Fruit fly (Drosophila melanogaster) whole organism, embryonic: ENCODE measurements around the gene Duox.

ENCODE experiments used
- Abd-B ChIP-seq: fragments of 200-800 bp; sonication (Bioruptor generic); optimal IDR thresholded peaks from 2 replicates; lab custom pipeline; 2018; ENCODE audit warnings: missing biosample characterization, mild to moderate bottlenecking, missing genetic modification characterization, moderate library complexity
- CG10543 ChIP-seq: fragments of 200-800 bp; sonication (Bioruptor generic); optimal IDR thresholded peaks from 3 replicates; lab custom pipeline; 2017; ENCODE audit warnings: missing biosample characterization, mild to moderate bottlenecking, missing genetic modification characterization, moderate library complexity
- CG12155 ChIP-seq: fragments of 200-800 bp; sonication (Bioruptor generic); optimal IDR thresholded peaks from 3 replicates; lab custom pipeline; 2016; ENCODE audit warnings: missing biosample characterization, missing genetic modification characterization
- CG12659 ChIP-seq: fragments of 200-800 bp; sonication (Bioruptor generic); optimal IDR thresholded peaks from 3 replicates; lab custom pipeline; 2017; ENCODE audit warnings: mild to moderate bottlenecking, missing biosample characterization, missing genetic modification reagents, missing genetic modification characterization
- CG14014 ChIP-seq: fragments of 200-800 bp; sonication (Bioruptor generic); IDR thresholded peaks from 2 replicates; pipeline ENCODE4 v1.3.6; 2022; ENCODE audit warnings: missing biosample characterization, missing genetic modification characterization
- CG14860 ChIP-seq: fragments of 200-800 bp; sonication (Bioruptor generic); IDR thresholded peaks from 3 replicates; pipeline ENCODE4 v1.3.6; 2022; ENCODE audit warnings: missing biosample characterization, missing genetic modification characterization; ENCODE audit not compliant: partially characterized antibody
- CG15073 ChIP-seq: fragments of 200-800 bp; sonication (Bioruptor generic); optimal IDR thresholded peaks from 2 replicates; lab custom pipeline; 2016; ENCODE audit warnings: missing biosample characterization, missing genetic modification characterization
- CG1647 ChIP-seq: fragments of 200-800 bp; sonication (Bioruptor generic); optimal IDR thresholded peaks from 3 replicates; lab custom pipeline; 2016; ENCODE audit warnings: missing biosample characterization, missing genetic modification characterization
- CG17829 ChIP-seq: fragments of 200-800 bp; optimal IDR thresholded peaks from 2 replicates; lab custom pipeline; 2019; ENCODE audit warnings: missing biosample characterization, mild to moderate bottlenecking, missing genetic modification characterization, moderate library complexity
- CG2712 ChIP-seq: fragments of 200-800 bp; optimal IDR thresholded peaks from 3 replicates; lab custom pipeline; 2019; ENCODE audit warnings: missing biosample characterization, mild to moderate bottlenecking, missing genetic modification characterization, moderate library complexity
- CG2889 ChIP-seq: fragments of 200-800 bp; sonication (Bioruptor generic); IDR thresholded peaks from 3 replicates; pipeline ENCODE4 v1.3.6; 2022; ENCODE audit warnings: missing biosample characterization, missing genetic modification characterization
- CG30403 ChIP-seq: fragments of 200-800 bp; sonication (Bioruptor generic); optimal IDR thresholded peaks from 3 replicates; lab custom pipeline; 2016; ENCODE audit warnings: missing biosample characterization, missing genetic modification characterization
- CG31224 ChIP-seq: fragments of 200-800 bp; sonication (Bioruptor generic); IDR thresholded peaks from 2 replicates; pipeline ENCODE4 v1.3.6; 2022; ENCODE audit warnings: missing biosample characterization, missing genetic modification characterization
- CG31441 ChIP-seq: fragments of 200-800 bp; sonication (Bioruptor generic); IDR thresholded peaks from 2 replicates; pipeline ENCODE4 v1.3.6; 2022; ENCODE audit warnings: missing biosample characterization, missing genetic modification characterization
- CG4360 ChIP-seq: fragments of 200-800 bp; sonication (Bioruptor generic); IDR thresholded peaks from 2 replicates; pipeline ENCODE4 v1.3.6; 2022; ENCODE audit warnings: missing biosample characterization, missing genetic modification characterization
- CG6175 ChIP-seq: fragments of 200-800 bp; sonication (Bioruptor generic); IDR thresholded peaks from 3 replicates; pipeline ENCODE4 v1.3.6; 2022; ENCODE audit warnings: missing biosample characterization, missing genetic modification characterization
- CG7556 ChIP-seq: fragments of 200-800 bp; sonication (Bioruptor generic); optimal IDR thresholded peaks from 2 replicates; lab custom pipeline; 2017; ENCODE audit warnings: missing biosample characterization, mild to moderate bottlenecking, missing genetic modification characterization
- CG9817 ChIP-seq: fragments of 200-800 bp; sonication (Bioruptor generic); optimal IDR thresholded peaks from 2 replicates; lab custom pipeline; 2018; ENCODE audit warnings: missing biosample characterization, mild to moderate bottlenecking, missing genetic modification characterization, moderate library complexity
- Doc2 ChIP-seq: fragments of 200-800 bp; sonication (Bioruptor generic); IDR thresholded peaks from 2 replicates; pipeline ENCODE4 v1.3.6; 2022; ENCODE audit warnings: missing biosample characterization, missing genetic modification characterization
- ERR ChIP-seq: fragments of 200-800 bp; sonication (Bioruptor generic); optimal IDR thresholded peaks from 2 replicates; lab custom pipeline; 2016; ENCODE audit warnings: missing biosample characterization, missing genetic modification characterization
- Ets65A ChIP-seq: fragments of 200-800 bp; sonication (Bioruptor generic); peaks from one replicate; lab custom pipeline; 2016; ENCODE audit warnings: missing biosample characterization, missing genetic modification characterization
- Fer1 ChIP-seq: fragments of 200-800 bp; sonication (Bioruptor generic); optimal IDR thresholded peaks from 2 replicates; lab custom pipeline; 2017; ENCODE audit warnings: missing biosample characterization, mild to moderate bottlenecking, missing genetic modification characterization
- HHEX ChIP-seq: fragments of 200-800 bp; sonication (Bioruptor generic); optimal IDR thresholded peaks from 3 replicates; lab custom pipeline; 2017; ENCODE audit warnings: missing biosample characterization, mild to moderate bottlenecking, missing genetic modification characterization, missing genetic modification reagents
- HLH4C ChIP-seq: fragments of 200-800 bp; sonication (Bioruptor generic); IDR thresholded peaks from 3 replicates; pipeline ENCODE4 v1.3.6; 2022; ENCODE audit warnings: missing biosample characterization, missing genetic modification characterization; ENCODE audit not compliant: partially characterized antibody
- Hmr ChIP-seq: fragments of 200-800 bp; sonication (Bioruptor generic); optimal IDR thresholded peaks from 3 replicates; lab custom pipeline; 2017; ENCODE audit warnings: mild to moderate bottlenecking, missing biosample characterization, missing genetic modification reagents, missing genetic modification characterization
- Hr3 ChIP-seq: fragments of 200-800 bp; sonication (Bioruptor generic); optimal IDR thresholded peaks from 3 replicates; lab custom pipeline; 2016; ENCODE audit warnings: missing biosample characterization, missing genetic modification characterization
- Hr51 ChIP-seq, 2 experiments: fragments of 200-800 bp; sonication (Bioruptor generic); optimal IDR thresholded peaks; 2 replicates in 1 of 2; 3 replicates in 1 of 2; lab custom pipeline; 2016 to 2018; ENCODE audit warnings: missing biosample characterization in 2 of 2, missing genetic modification characterization in 2 of 2, mild to moderate bottlenecking in 1 of 2, moderate library complexity in 1 of 2
- Lpt ChIP-seq: fragments of >200 bp; optimal IDR thresholded peaks from 2 replicates; lab custom pipeline; 2018; ENCODE audit warnings: missing biosample characterization, missing genetic modification characterization
- ac ChIP-seq: fragments of 200-800 bp; sonication (Bioruptor generic); optimal IDR thresholded peaks from 3 replicates; lab custom pipeline; 2017; ENCODE audit warnings: missing biosample characterization, mild to moderate bottlenecking, missing genetic modification characterization
- bigmax ChIP-seq: fragments of 200-800 bp; sonication (Bioruptor generic); optimal IDR thresholded peaks from 2 replicates; lab custom pipeline; 2018; ENCODE audit warnings: missing biosample characterization, mild to moderate bottlenecking, missing genetic modification characterization
- chif ChIP-seq, 2 experiments: fragments of 200-800 bp; sonication (Bioruptor generic); optimal IDR thresholded peaks; 3 replicates each; lab custom pipeline; 2016; ENCODE audit warnings: missing biosample characterization in 2 of 2, missing genetic modification characterization in 2 of 2
- dimm ChIP-seq: fragments of 200-800 bp; sonication (Bioruptor generic); IDR thresholded peaks from 2 replicates; pipeline ENCODE4 v1.3.6; 2022; ENCODE audit warnings: missing biosample characterization, missing genetic modification characterization
- eve ChIP-seq, 2 experiments: fragments of >200 bp; optimal IDR thresholded peaks; 2 replicates each; lab custom pipeline; 2017; ENCODE audit warnings: missing biosample characterization in 2 of 2, missing genetic modification characterization in 2 of 2
- fru ChIP-seq: fragments of >200 bp; optimal IDR thresholded peaks from 2 replicates; lab custom pipeline; 2017
- gcm ChIP-seq: fragments of 200-800 bp; sonication (Bioruptor generic); optimal IDR thresholded peaks from 2 replicates; lab custom pipeline; 2019; ENCODE audit warnings: missing biosample characterization, mild to moderate bottlenecking, missing genetic modification characterization, moderate library complexity
- gcm2 ChIP-seq: fragments of 200-800 bp; sonication (Bioruptor generic); optimal IDR thresholded peaks from 2 replicates; lab custom pipeline; 2016; ENCODE audit warnings: missing biosample characterization, missing genetic modification characterization
- gro ChIP-seq: fragments of 200-800 bp; sonication (Bioruptor generic); optimal IDR thresholded peaks from 2 replicates; lab custom pipeline; 2016; ENCODE audit warnings: missing biosample characterization, missing genetic modification characterization
- hkb ChIP-seq, 2 experiments: fragments of 200-800 bp in 1 of 2; fragments of >200 bp in 1 of 2; sonication (Bioruptor generic) in 1 of 2; IDR thresholded peaks in 1 of 2; optimal IDR thresholded peaks in 1 of 2; 2 replicates each; pipeline versions ENCODE4 v1.3.6 to Lab custom; 2017 to 2022; ENCODE audit warnings: missing biosample characterization in 1 of 2, missing genetic modification characterization in 1 of 2
- jigr1 ChIP-seq: fragments of 200-800 bp; sonication (Bioruptor generic); IDR thresholded peaks from 3 replicates; pipeline ENCODE4 v1.3.6; 2022; ENCODE audit warnings: missing biosample characterization, missing genetic modification characterization
- jing ChIP-seq: fragments of 200-800 bp; sonication (Bioruptor generic); optimal IDR thresholded peaks from 2 replicates; lab custom pipeline; 2018; ENCODE audit warnings: missing biosample characterization, mild to moderate bottlenecking, missing genetic modification characterization
- knrl ChIP-seq: fragments of 200-800 bp; sonication (Bioruptor generic); IDR thresholded peaks from 3 replicates; pipeline ENCODE4 v1.3.6; 2022; ENCODE audit warnings: missing biosample characterization, missing genetic modification characterization; ENCODE audit not compliant: partially characterized antibody
- maf-S ChIP-seq: fragments of 200-800 bp; sonication (Bioruptor generic); optimal IDR thresholded peaks from 2 replicates; lab custom pipeline; 2016; ENCODE audit warnings: missing biosample characterization, missing genetic modification characterization
- mam ChIP-seq: fragments of 200-800 bp; sonication (Bioruptor generic); optimal IDR thresholded peaks from 3 replicates; lab custom pipeline; 2016; ENCODE audit warnings: missing biosample characterization, missing genetic modification characterization
- nom ChIP-seq: fragments of 200-800 bp; sonication (Bioruptor generic); optimal IDR thresholded peaks from 2 replicates; lab custom pipeline; 2017; ENCODE audit warnings: missing biosample characterization, missing genetic modification characterization, mild to moderate bottlenecking, moderate library complexity, missing genetic modification reagents
- org-1 ChIP-seq: fragments of 200-800 bp; sonication (Bioruptor generic); optimal IDR thresholded peaks from 2 replicates; lab custom pipeline; 2017; ENCODE audit warnings: missing biosample characterization, missing genetic modification characterization
- scrt ChIP-seq: fragments of 200-800 bp; sonication (Bioruptor generic); optimal IDR thresholded peaks from 2 replicates; lab custom pipeline; 2018; ENCODE audit warnings: missing biosample characterization, mild to moderate bottlenecking, missing genetic modification characterization, moderate library complexity
- shn ChIP-seq: fragments of 200-800 bp; sonication (Bioruptor generic); optimal IDR thresholded peaks from 3 replicates; lab custom pipeline; 2016; ENCODE audit warnings: missing biosample characterization, missing genetic modification characterization
- sna ChIP-seq: fragments of 200-800 bp; sonication (Bioruptor generic); IDR thresholded peaks from 2 replicates; pipeline ENCODE4 v1.3.6; 2022; ENCODE audit warnings: missing biosample characterization, missing genetic modification characterization; ENCODE audit not compliant: partially characterized antibody
- zen2 ChIP-seq: fragments of 200-800 bp; sonication (Bioruptor generic); IDR thresholded peaks from 3 replicates; pipeline ENCODE4 v1.3.6; 2022; ENCODE audit warnings: missing biosample characterization, missing genetic modification characterization; ENCODE audit not compliant: partially characterized antibody
- zfh1 ChIP-seq: fragments of 200-800 bp; sonication (Bioruptor generic); IDR thresholded peaks from 3 replicates; pipeline ENCODE4 v1.3.6; 2022; ENCODE audit warnings: missing biosample characterization, missing genetic modification characterization

The Duox gene

dm6 chr2L:2830341-2830800, 323 bp upstream of the Duox start (continued):
- TF ChIP-seq Hr3 (GFP tag; lab: Kevin White, UChicago) (peak; percentile 82), scrt (GFP tag; lab: Kevin White, UChicago) (peak; percentile 78), eve (GFP tag; optimal IDR thresholded peaks at IDR 0.05; lab: Kevin White, UChicago) (peak in 1 of 2 experiments; percentile 97), org-1 (GFP tag; lab: Kevin White, UChicago) (peak; percentile 80), bigmax (GFP tag; lab: Kevin White, UChicago) (no peak), CG14014 (GFP tag; lab: Robert Waterston, UW) (peak; percentile 61), gcm (peak; percentile 89), Doc2 (GFP tag; lab: Robert Waterston, UW) (no peak), shn (no peak), mam (GFP tag; lab: Kevin White, UChicago) (peak; percentile 50), HHEX (peak; percentile 85), CG14860 (GFP tag; lab: Robert Waterston, UW) (no peak), Lpt (GFP tag; lab: Kevin White, UChicago) (no peak), Ets65A (GFP tag; lab: Kevin White, UChicago) (peak; percentile 76), ERR (GFP tag; lab: Kevin White, UChicago) (no peak), CG15073 (no peak), jigr1 (GFP tag; lab: Robert Waterston, UW) (no peak; the same call in 2 of the 3 replicates), CG1647 (peak; percentile 46), hkb (optimal IDR thresholded peaks at IDR 0.05; lab: Kevin White, UChicago) (no peak), hkb (GFP tag; IDR thresholded peaks at IDR 0.05; lab: Robert Waterston, UW) (peak; percentile 86), CG12659 (GFP tag; lab: Kevin White, UChicago) (peak; percentile 94), CG4360 (no peak), CG31441 (GFP tag; lab: Robert Waterston, UW) (peak; percentile 94), sna (GFP tag; lab: Robert Waterston, UW) (no peak), chif (GFP tag; optimal IDR thresholded peaks at IDR 0.05; lab: Kevin White, UChicago) (peak; percentile 36 to 81), gro (no peak), CG12155 (GFP tag; lab: Kevin White, UChicago) (peak; percentile 71), Hr51 (GFP tag; optimal IDR thresholded peaks at IDR 0.05; lab: Kevin White, UChicago) (peak; percentile 64 to 93), zfh1 (GFP tag; lab: Robert Waterston, UW) (peak; percentile 67; the same call in 2 of the 3 replicates), CG2712 (peak; percentile 95), Fer1 (GFP tag; lab: Kevin White, UChicago) (peak; percentile 89), dimm (no peak), HLH4C (GFP tag; lab: Robert Waterston, UW) (no peak), CG17829 (tag; lab: Kevin White, UChicago) (peak; percentile 93), Abd-B (GFP tag; lab: Kevin White, UChicago) (peak; percentile 83), ac (peak; percentile 59), CG9817 (tag; lab: Kevin White, UChicago) (peak; percentile 75), gcm2 (GFP tag; lab: Kevin White, UChicago) (peak; percentile 72), CG7556 (GFP tag; lab: Kevin White, UChicago) (peak; percentile 97), Hmr (peak; percentile 87), maf-S (GFP tag; lab: Kevin White, UChicago) (peak; percentile 41), CG6175 (GFP tag; lab: Robert Waterston, UW) (no peak), CG31224 (GFP tag; lab: Robert Waterston, UW) (peak; percentile 61), CG10543 (GFP tag; lab: Kevin White, UChicago) (peak; percentile 75), zen2 (no peak), knrl (GFP tag; lab: Robert Waterston, UW) (no peak), CG2889 (GFP tag; lab: Robert Waterston, UW) (no peak), jing (GFP tag; lab: Kevin White, UChicago) (peak; percentile 63), fru (lab: Kevin White, UChicago) (no peak), CG30403 (GFP tag; lab: Kevin White, UChicago) (peak; percentile 93), nom (GFP tag; lab: Kevin White, UChicago) (peak; percentile 78)
